Worm (Caenorhabditis elegans) whole organism, young adult: Measurements from ENCODE around the gene M60.4.

Source experiments
- K12H6.12 ChIP-seq: fragments of 200-800 bp; sonication (Bioruptor generic); optimal IDR thresholded peaks from 2 replicates; lab custom pipeline; 2018; ENCODE audit warnings: mild to moderate bottlenecking, missing genetic modification characterization, missing compliant biosample characterization
- ama-1 ChIP-seq, 3 experiments: fragments of 150-350 bp in 1 of 3; sonication (generic microtip) in 2 of 3; optimal IDR thresholded peaks; 2 replicates each; lab custom pipeline; 2014 to 2018; ENCODE audit warnings: missing biosample characterization in 2 of 3, missing genetic modification characterization in 2 of 3, missing genetic modification reagents in 2 of 3
- dox-1 ChIP-seq: fragments of 200-800 bp; sonication (Bioruptor generic); IDR thresholded peaks from 2 replicates; pipeline ENCODE4 v1.3.6; 2022; ENCODE audit warnings: missing genetic modification reagents, missing genetic modification characterization, missing compliant biosample characterization
- dpl-1 ChIP-seq: fragments of 150-350 bp; optimal IDR thresholded peaks from 2 replicates; lab custom pipeline; 2014; ENCODE audit warnings: missing biosample characterization, missing genetic modification reagents, missing genetic modification characterization
- let-526 ChIP-seq: fragments of 200-800 bp; sonication (Bioruptor generic); IDR thresholded peaks from 2 replicates; pipeline ENCODE4 v1.3.6; 2022; ENCODE audit warnings: missing genetic modification reagents, missing genetic modification characterization, missing compliant biosample characterization
- pha-4 ChIP-seq: fragments of 150-350 bp; sonication (generic microtip); optimal IDR thresholded peaks from 2 replicates; lab custom pipeline; 2014; ENCODE audit warnings: missing biosample characterization, missing genetic modification reagents, missing genetic modification characterization
- snpc-4 ChIP-seq, 5 experiments: fragments of 150-350 bp in 1 of 5; sonication (generic microtip) in 4 of 5; optimal IDR thresholded peaks; 2 replicates each; lab custom pipeline; 2014 to 2018; ENCODE audit warnings: missing genetic modification characterization in 5 of 5, missing biosample characterization in 3 of 5, antibody characterized with exemption in 2 of 5, mild to moderate bottlenecking in 2 of 5, missing compliant biosample characterization in 2 of 5, missing genotype in 2 of 5, moderate library complexity in 2 of 5, missing genetic modification reagents in 1 of 5
- tlf-1 ChIP-seq: fragments of 200-800 bp; sonication (Bioruptor generic); optimal IDR thresholded peaks from 2 replicates; lab custom pipeline; 2018; ENCODE audit warnings: mild to moderate bottlenecking, missing genetic modification characterization, missing compliant biosample characterization
- unc-62 ChIP-seq: fragments of 150-350 bp; optimal IDR thresholded peaks from 2 replicates; lab custom pipeline; 2014; ENCODE audit warnings: missing biosample characterization, missing genetic modification reagents, missing genetic modification characterization
- ztf-22 ChIP-seq: fragments of 200-800 bp; sonication (Bioruptor generic); optimal IDR thresholded peaks from 2 replicates; lab custom pipeline; 2018; ENCODE audit warnings: mild to moderate bottlenecking, missing genetic modification characterization, moderate library complexity, missing compliant biosample characterization
- ztf-25 ChIP-seq: fragments of 200-800 bp; sonication (Bioruptor generic); IDR thresholded peaks from 2 replicates; pipeline ENCODE4 v1.3.6; 2022; ENCODE audit warnings: missing genetic modification reagents, missing genetic modification characterization, missing compliant biosample characterization

DNA sequence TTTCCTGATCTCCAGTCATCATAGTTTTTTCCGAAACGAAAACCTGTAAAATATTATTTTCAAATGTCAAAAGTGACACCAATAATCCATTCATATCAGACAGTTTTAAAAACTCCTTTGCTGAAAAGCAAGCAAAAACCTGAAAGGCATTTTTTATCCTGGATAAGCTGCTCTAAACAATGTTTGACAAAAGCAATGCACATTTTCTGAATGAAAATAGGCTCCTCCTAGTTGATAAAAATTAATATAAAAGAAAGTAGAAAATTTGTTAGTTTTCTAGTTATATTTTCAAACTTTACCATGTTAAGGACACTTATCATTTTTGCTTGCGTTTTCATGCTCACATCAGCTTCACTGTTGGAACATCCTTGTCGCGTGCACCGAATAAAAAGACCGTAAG lies 16.7 kb downstream of the M60.4 start, which contains the start of gene K02A6.1:
- TF ChIP-seq let-526, result no peak
- no peak for TF ChIP-seq dox-1
- TF ChIP-seq K12H6.12 (tag; lab: Kevin White, UChicago), result no peak
- TF ChIP-seq unc-62 (GFP tag; lab: Kevin White, UChicago), result no peak
- no peak for TF ChIP-seq ama-1 (optimal IDR thresholded peaks at IDR 0.05; lab: Kevin White, UChicago)
- TF ChIP-seq ama-1 (GFP tag; optimal IDR thresholded peaks at IDR 0.05; lab: Kevin White, UChicago), result no peak
- no peak for TF ChIP-seq pha-4 (tag; lab: Kevin White, UChicago)
- no peak for TF ChIP-seq ztf-25 (GFP tag; lab: Robert Waterston, UW)
- TF ChIP-seq tlf-1 (GFP tag; lab: Kevin White, UChicago), result no peak
- TF ChIP-seq snpc-4 (GFP tag; optimal IDR thresholded peaks at IDR 0.05; lab: Kevin White, UChicago), result no peak
- no peak for TF ChIP-seq snpc-4 (tag; optimal IDR thresholded peaks at IDR 0.05; lab: Kevin White, UChicago)
- TF ChIP-seq dpl-1 (GFP tag; lab: Kevin White, UChicago), result no peak
- TF ChIP-seq ztf-22, result no peak
